Fruit fly (Drosophila melanogaster) whole organism, embryonic: Measurements from ENCODE around the gene CG10341.

Experiments
- CG11093 ChIP-seq: fragments of 200-800 bp; sonication (Bioruptor generic); IDR thresholded peaks from 3 replicates; pipeline ENCODE4 v1.3.6; 2022; ENCODE audit warnings: missing biosample characterization, missing genetic modification characterization
- CG11247 ChIP-seq: fragments of 200-800 bp; sonication (Bioruptor generic); IDR thresholded peaks from 2 replicates; pipeline ENCODE4 v1.3.6; 2022; ENCODE audit warnings: missing biosample characterization, missing genetic modification characterization
- CG12299 ChIP-seq: fragments of 200-800 bp; sonication (Bioruptor generic); optimal IDR thresholded peaks from 2 replicates; lab custom pipeline; 2018; ENCODE audit warnings: missing biosample characterization, mild to moderate bottlenecking, missing genetic modification characterization
- CG12769 ChIP-seq: fragments of 200-800 bp; sonication (Bioruptor generic); optimal IDR thresholded peaks from 2 replicates; lab custom pipeline; 2019; ENCODE audit warnings: missing biosample characterization, mild to moderate bottlenecking, missing genetic modification characterization, moderate library complexity
- CG14050 ChIP-seq: fragments of 200-800 bp; sonication (Bioruptor generic); IDR thresholded peaks from 3 replicates; pipeline ENCODE4 v1.3.6; 2022; ENCODE audit warnings: missing biosample characterization, missing genetic modification characterization
- CG14667 ChIP-seq: fragments of 200-800 bp; sonication (Bioruptor generic); IDR thresholded peaks from 2 replicates; pipeline ENCODE4 v1.3.6; 2022; ENCODE audit warnings: missing biosample characterization, missing genetic modification characterization
- CG14710 ChIP-seq: fragments of 200-800 bp; sonication (Bioruptor generic); optimal IDR thresholded peaks from 3 replicates; lab custom pipeline; 2019; ENCODE audit warnings: missing biosample characterization, mild to moderate bottlenecking, missing genetic modification characterization, moderate library complexity
- CG14860 ChIP-seq: fragments of 200-800 bp; sonication (Bioruptor generic); IDR thresholded peaks from 3 replicates; pipeline ENCODE4 v1.3.6; 2022; ENCODE audit warnings: missing biosample characterization, missing genetic modification characterization; ENCODE audit not compliant: partially characterized antibody
- CG1603 ChIP-seq: fragments of 200-800 bp; sonication (Bioruptor generic); optimal IDR thresholded peaks from 2 replicates; lab custom pipeline; 2019; ENCODE audit warnings: missing biosample characterization, mild to moderate bottlenecking, missing genetic modification characterization, moderate library complexity
- CG16863 ChIP-seq: fragments of 200-800 bp; sonication (Bioruptor generic); optimal IDR thresholded peaks from 3 replicates; lab custom pipeline; 2016; ENCODE audit warnings: missing biosample characterization, missing genetic modification characterization
- CG17912 ChIP-seq: fragments of 200-800 bp; sonication (Bioruptor generic); optimal IDR thresholded peaks from 2 replicates; lab custom pipeline; 2018; ENCODE audit warnings: missing biosample characterization, mild to moderate bottlenecking, missing genetic modification characterization
- CG18262 ChIP-seq: fragments of 200-800 bp; optimal IDR thresholded peaks from 3 replicates; lab custom pipeline; 2019; ENCODE audit warnings: missing biosample characterization, mild to moderate bottlenecking, missing genetic modification characterization, moderate library complexity
- CG30431 ChIP-seq: fragments of 200-800 bp; sonication (Bioruptor generic); optimal IDR thresholded peaks from 2 replicates; lab custom pipeline; 2017; ENCODE audit warnings: missing biosample characterization, missing genetic modification characterization
- CG33557 ChIP-seq: fragments of 200-800 bp; sonication (Bioruptor generic); optimal IDR thresholded peaks from 2 replicates; lab custom pipeline; 2019; ENCODE audit warnings: missing biosample characterization, mild to moderate bottlenecking, missing genetic modification characterization, moderate library complexity
- CG4617 ChIP-seq: fragments of 200-800 bp; sonication (Bioruptor generic); optimal IDR thresholded peaks from 3 replicates; lab custom pipeline; 2016; ENCODE audit warnings: missing biosample characterization, missing genetic modification characterization, borderline replicate concordance
- CG6272 ChIP-seq: fragments of 200-800 bp; sonication (Bioruptor generic); IDR thresholded peaks from 2 replicates; pipeline ENCODE4 v1.3.6; 2022; ENCODE audit warnings: missing biosample characterization, missing genetic modification characterization
- CG7556 ChIP-seq: fragments of 200-800 bp; sonication (Bioruptor generic); optimal IDR thresholded peaks from 2 replicates; lab custom pipeline; 2017; ENCODE audit warnings: missing biosample characterization, mild to moderate bottlenecking, missing genetic modification characterization
- CG8359 ChIP-seq: fragments of 200-800 bp; sonication (Bioruptor generic); optimal IDR thresholded peaks from 2 replicates; lab custom pipeline; 2017; ENCODE audit warnings: missing biosample characterization, mild to moderate bottlenecking, missing genetic modification characterization, borderline replicate concordance
- CG8765 ChIP-seq: fragments of 200-800 bp; sonication (Bioruptor generic); IDR thresholded peaks from 2 replicates; pipeline ENCODE4 v1.3.6; 2022; ENCODE audit warnings: missing biosample characterization, missing genetic modification characterization
- CG9727 ChIP-seq: fragments of 200-800 bp; sonication (Bioruptor generic); optimal IDR thresholded peaks from 3 replicates; lab custom pipeline; 2017; ENCODE audit warnings: missing biosample characterization, mild to moderate bottlenecking, missing genetic modification characterization
- CkIIα-i1 ChIP-seq: fragments of 200-800 bp; sonication (Bioruptor generic); IDR thresholded peaks from 2 replicates; pipeline ENCODE4 v1.3.6; 2022; ENCODE audit warnings: missing biosample characterization, missing genetic modification characterization
- CoRest ChIP-seq: fragments of 200-800 bp; sonication (Bioruptor generic); optimal IDR thresholded peaks from 3 replicates; lab custom pipeline; 2018; ENCODE audit warnings: missing biosample characterization, mild to moderate bottlenecking, missing genetic modification characterization, moderate library complexity
- D ChIP-seq, 2 experiments: fragments of 200-800 bp in 1 of 2; fragments of >200 bp in 1 of 2; sonication (Bioruptor generic) in 1 of 2; optimal IDR thresholded peaks; 2 replicates in 1 of 2; 3 replicates in 1 of 2; lab custom pipeline; 2017; ENCODE audit warnings: mild to moderate bottlenecking in 1 of 2, missing biosample characterization in 1 of 2, missing genetic modification characterization in 1 of 2, missing genetic modification reagents in 1 of 2
- Gug ChIP-seq: fragments of 200-800 bp; sonication (Bioruptor generic); IDR thresholded peaks from 4 replicates; pipeline ENCODE4 v1.3.6; 2022; ENCODE audit warnings: missing biosample characterization, missing genetic modification characterization
- Hmx ChIP-seq: fragments of 200-800 bp; sonication (Bioruptor generic); optimal IDR thresholded peaks from 2 replicates; lab custom pipeline; 2016; ENCODE audit warnings: missing biosample characterization, missing genetic modification characterization
- MBD-R2 ChIP-seq: fragments of 200-800 bp; sonication (Bioruptor generic); IDR thresholded peaks from 2 replicates; pipeline ENCODE4 v1.3.6; 2022; ENCODE audit warnings: missing biosample characterization, missing genetic modification characterization
- Max ChIP-seq: fragments of 200-800 bp; sonication (Bioruptor generic); optimal IDR thresholded peaks from 2 replicates; lab custom pipeline; 2016; ENCODE audit warnings: missing biosample characterization, mild to moderate bottlenecking, missing genetic modification characterization
- NC2α ChIP-seq: fragments of 200-800 bp; sonication (Bioruptor generic); optimal IDR thresholded peaks from 2 replicates; lab custom pipeline; 2016; ENCODE audit warnings: missing biosample characterization, missing genetic modification characterization
- Nf-YB ChIP-seq: fragments of 200-800 bp; sonication (Bioruptor generic); optimal IDR thresholded peaks from 3 replicates; lab custom pipeline; 2019; ENCODE audit warnings: missing biosample characterization, mild to moderate bottlenecking, missing genetic modification characterization, moderate library complexity
- TFAM ChIP-seq: fragments of 200-800 bp; sonication (Bioruptor generic); optimal IDR thresholded peaks from 2 replicates; lab custom pipeline; 2017; ENCODE audit warnings: missing biosample characterization, missing genetic modification characterization, inconsistent platforms
- Tbp ChIP-seq: fragments of >200 bp; optimal IDR thresholded peaks from 2 replicates; lab custom pipeline; 2018; ENCODE audit warnings: missing biosample characterization, missing genetic modification characterization
- YL-1 ChIP-seq: fragments of 200-800 bp; sonication (Bioruptor generic); optimal IDR thresholded peaks from 3 replicates; lab custom pipeline; 2017; ENCODE audit warnings: missing biosample characterization, mild to moderate bottlenecking, missing genetic modification characterization
- ac ChIP-seq: fragments of 200-800 bp; sonication (Bioruptor generic); optimal IDR thresholded peaks from 3 replicates; lab custom pipeline; 2017; ENCODE audit warnings: missing biosample characterization, mild to moderate bottlenecking, missing genetic modification characterization
- aop ChIP-seq: fragments of 200-800 bp; sonication (Bioruptor generic); IDR thresholded peaks from 2 replicates; pipeline ENCODE4 v1.3.6; 2022; ENCODE audit warnings: missing biosample characterization, missing genetic modification characterization
- dan ChIP-seq: fragments of 200-800 bp; sonication (Bioruptor generic); IDR thresholded peaks from 2 replicates; pipeline ENCODE4 v1.3.6; 2022; ENCODE audit warnings: missing biosample characterization, missing genetic modification characterization
- dpn ChIP-seq, 2 experiments: fragments of 200-800 bp; sonication (Bioruptor generic); optimal IDR thresholded peaks; 3 replicates each; lab custom pipeline; 2016; ENCODE audit warnings: missing biosample characterization in 2 of 2, missing genetic modification characterization in 2 of 2
- emc ChIP-seq: fragments of 200-800 bp; sonication (Bioruptor generic); optimal IDR thresholded peaks from 2 replicates; lab custom pipeline; 2016; ENCODE audit warnings: missing biosample characterization, missing genetic modification characterization
- gce ChIP-seq: fragments of 200-800 bp; sonication (Bioruptor generic); IDR thresholded peaks from 3 replicates; pipeline ENCODE4 v1.3.6; 2022; ENCODE audit warnings: missing biosample characterization, missing genetic modification characterization
- grn ChIP-seq: fragments of 200-800 bp; sonication (Bioruptor generic); optimal IDR thresholded peaks from 3 replicates; lab custom pipeline; 2017; ENCODE audit warnings: missing biosample characterization, missing genetic modification characterization
- gt ChIP-seq: fragments of 200-800 bp; sonication (Bioruptor generic); IDR thresholded peaks from 2 replicates; pipeline ENCODE4 v1.3.6; 2022; ENCODE audit warnings: missing biosample characterization, missing genetic modification characterization
- jigr1 ChIP-seq: fragments of 200-800 bp; sonication (Bioruptor generic); IDR thresholded peaks from 3 replicates; pipeline ENCODE4 v1.3.6; 2022; ENCODE audit warnings: missing biosample characterization, missing genetic modification characterization
- luna ChIP-seq: fragments of 200-800 bp; sonication (Bioruptor generic); optimal IDR thresholded peaks from 2 replicates; lab custom pipeline; 2016; ENCODE audit warnings: missing biosample characterization, missing genetic modification characterization
- pros ChIP-seq: fragments of 200-800 bp; sonication (Bioruptor generic); optimal IDR thresholded peaks from 3 replicates; lab custom pipeline; 2019; ENCODE audit warnings: missing biosample characterization, mild to moderate bottlenecking, missing genetic modification characterization, moderate library complexity
- sc ChIP-seq, 3 experiments: fragments of >200 bp in 2 of 3; fragments of 200-800 bp in 1 of 3; sonication (Bioruptor generic) in 1 of 3; optimal IDR thresholded peaks; 2 replicates in 2 of 3; 3 replicates in 1 of 3; lab custom pipeline; 2017; ENCODE audit warnings: mild to moderate bottlenecking in 1 of 3, missing biosample characterization in 1 of 3, missing genetic modification characterization in 1 of 3, missing genetic modification reagents in 1 of 3
- shn ChIP-seq: fragments of 200-800 bp; sonication (Bioruptor generic); optimal IDR thresholded peaks from 3 replicates; lab custom pipeline; 2016; ENCODE audit warnings: missing biosample characterization, missing genetic modification characterization
- sug ChIP-seq: fragments of 200-800 bp; optimal IDR thresholded peaks from 2 replicates; lab custom pipeline; 2019; ENCODE audit warnings: missing biosample characterization, mild to moderate bottlenecking, missing genetic modification characterization, moderate library complexity
- tin ChIP-seq: fragments of 200-800 bp; sonication (Bioruptor generic); optimal IDR thresholded peaks from 3 replicates; lab custom pipeline; 2016; ENCODE audit warnings: missing biosample characterization, missing genetic modification characterization
- trem ChIP-seq: fragments of 200-800 bp; optimal IDR thresholded peaks from 3 replicates; lab custom pipeline; 2019; ENCODE audit warnings: missing biosample characterization, mild to moderate bottlenecking, missing genetic modification characterization, moderate library complexity
- tup ChIP-seq: fragments of 200-800 bp; sonication (Bioruptor generic); optimal IDR thresholded peaks from 2 replicates; lab custom pipeline; 2016; ENCODE audit warnings: missing biosample characterization, mild to moderate bottlenecking, missing genetic modification characterization, moderate library complexity
- twi ChIP-seq: fragments of 200-800 bp; optimal IDR thresholded peaks from 2 replicates; lab custom pipeline; 2019; ENCODE audit warnings: missing biosample characterization, mild to moderate bottlenecking, missing genetic modification characterization, moderate library complexity
- usp ChIP-seq: fragments of >200 bp; optimal IDR thresholded peaks from 2 replicates; lab custom pipeline; 2017; ENCODE audit warnings: missing biosample characterization, missing genetic modification characterization

CG10341 gene

DNA sequence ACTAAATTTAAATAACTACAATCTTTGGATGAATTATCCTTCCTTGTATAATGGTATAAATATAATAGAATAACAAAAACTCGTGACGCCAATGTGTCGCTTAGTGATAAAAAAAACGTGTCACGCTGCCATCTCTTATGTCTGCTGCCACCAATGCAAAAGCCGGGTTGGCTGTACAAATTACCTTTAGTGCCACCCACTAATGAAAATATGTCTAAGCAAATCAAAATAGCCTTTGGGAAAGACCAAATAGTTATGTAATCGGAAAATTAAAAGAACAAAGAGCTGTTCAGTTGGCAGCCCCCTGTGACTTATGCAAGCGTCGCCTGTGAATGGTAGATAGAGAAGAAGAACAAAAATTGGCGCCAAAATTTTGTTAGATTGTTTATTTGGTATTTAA, 9.1 kb upstream of the CG10341 start, which contains the start of gene CG10336 (continued):
- TF ChIP-seq CG14860 (GFP tag; lab: Robert Waterston, UW) (no peak; the same call in 2 of the 3 replicates), shn (GFP tag; lab: Kevin White, UChicago) (no peak), ac (GFP tag; lab: Kevin White, UChicago) (no peak), MBD-R2 (GFP tag; lab: Robert Waterston, UW) (peak; percentile 74), CG14710 (tag; lab: Kevin White, UChicago) (peak; percentile 21), tup (GFP tag; lab: Kevin White, UChicago) (no peak), CoRest (tag; lab: Kevin White, UChicago) (no peak), CG14050 (no peak), CG30431 (no peak), CG16863 (GFP tag; lab: Kevin White, UChicago) (no peak), CG18262 (tag; lab: Kevin White, UChicago) (no peak), twi (no peak), CG7556 (GFP tag; lab: Kevin White, UChicago) (no peak), dpn (GFP tag; optimal IDR thresholded peaks at IDR 0.05; lab: Kevin White, UChicago) (no peak), CG14667 (GFP tag; lab: Robert Waterston, UW) (no peak), CG11093 (GFP tag; lab: Robert Waterston, UW) (no peak), trem (peak; percentile 98), gt (no peak), dan (GFP tag; lab: Robert Waterston, UW) (no peak), CG9727 (GFP tag; lab: Kevin White, UChicago) (no peak), CG6272 (no peak), sug (tag; lab: Kevin White, UChicago) (peak; percentile 34), CG33557 (no peak), jigr1 (no peak), Gug (no peak), CG12769 (tag; lab: Kevin White, UChicago) (no peak), TFAM (GFP tag; lab: Kevin White, UChicago) (no peak), NC2α (GFP tag; lab: Kevin White, UChicago) (no peak), CG4617 (GFP tag; lab: Kevin White, UChicago) (peak; percentile 29), sc (optimal IDR thresholded peaks at IDR 0.05; lab: Kevin White, UChicago) (no peak), sc (GFP tag; optimal IDR thresholded peaks at IDR 0.05; lab: Kevin White, UChicago) (no peak), CG8359 (GFP tag; lab: Kevin White, UChicago) (no peak), Max (no peak), aop (GFP tag; lab: Robert Waterston, UW) (no peak), CkIIα-i1 (GFP tag; lab: Robert Waterston, UW) (no peak), YL-1 (GFP tag; lab: Kevin White, UChicago) (peak; percentile 60), CG8765 (no peak), CG11247 (GFP tag; lab: Robert Waterston, UW) (no peak), CG1603 (tag; lab: Kevin White, UChicago) (peak; percentile 17), usp (no peak), Tbp (GFP tag; lab: Kevin White, UChicago) (no peak), gce (GFP tag; lab: Robert Waterston, UW) (no peak), CG17912 (GFP tag; lab: Kevin White, UChicago) (no peak), luna (GFP tag; lab: Kevin White, UChicago) (no peak), emc (GFP tag; lab: Kevin White, UChicago) (no peak), Nf-YB (GFP tag; lab: Kevin White, UChicago) (peak; percentile 2), D (optimal IDR thresholded peaks at IDR 0.05; lab: Kevin White, UChicago) (no peak), D (GFP tag; optimal IDR thresholded peaks at IDR 0.05; lab: Kevin White, UChicago) (no peak), Hmx (GFP tag; lab: Kevin White, UChicago) (no peak), tin (no peak), CG12299 (tag; lab: Kevin White, UChicago) (no peak), pros (no peak), grn (GFP tag; lab: Kevin White, UChicago) (no peak)
